Fruit fly (Drosophila melanogaster): Measurements from ENCODE around the gene PMP34.

dm6 chr3L:4292120-4292697, 26.3 kb upstream of the PMP34 start, which contains the start of the genes CG15012 and Fdx2:
- TF ChIP-seq fd96Ca (GFP tag; IDR thresholded peaks at IDR 0.05): no peak
- no peak for TF ChIP-seq CG32121 (GFP tag; IDR thresholded peaks at IDR 0.05)
- TF ChIP-seq CG17806 (tag; optimal IDR thresholded peaks at IDR 0.05): peak; percentile 7
- no peak for TF ChIP-seq rn (GFP tag; IDR thresholded peaks at IDR 0.05)
- no peak for TF ChIP-seq Pif1A (GFP tag; optimal IDR thresholded peaks at IDR 0.05)
- no peak for TF ChIP-seq EcR (GFP tag; optimal IDR thresholded peaks at IDR 0.05)

Measured in whole organism, pupa.